Worm (Caenorhabditis elegans) whole organism, L2 larva: ENCODE measurements around the gene flp-27.

ENCODE experiments used
- C34F6.9 ChIP-seq: fragments of 150-350 bp; optimal IDR thresholded peaks from 2 replicates; lab custom pipeline; 2014; ENCODE audit warnings: missing biosample characterization, missing genetic modification characterization
- F13H6.1 ChIP-seq: sonication (generic microtip); optimal IDR thresholded peaks from 2 replicates; lab custom pipeline; 2016; ENCODE audit warnings: missing genetic modification characterization, missing compliant biosample characterization
- R02D3.7 ChIP-seq: fragments of 150-350 bp; optimal IDR thresholded peaks from 2 replicates; lab custom pipeline; 2014; ENCODE audit warnings: missing biosample characterization, missing genetic modification characterization
- ZK546.5 ChIP-seq: sonication (generic microtip); optimal IDR thresholded peaks from 2 replicates; lab custom pipeline; 2017; ENCODE audit warnings: missing biosample characterization, missing genetic modification characterization
- alr-1 ChIP-seq: fragments of 150-350 bp; optimal IDR thresholded peaks from 2 replicates; lab custom pipeline; 2014; ENCODE audit warnings: missing biosample characterization, missing genetic modification characterization
- aly-2 ChIP-seq: fragments of 150-350 bp; optimal IDR thresholded peaks from 2 replicates; lab custom pipeline; 2014; ENCODE audit warnings: missing biosample characterization, missing genetic modification characterization
- ama-1 ChIP-seq: fragments of 150-350 bp; optimal IDR thresholded peaks from 2 replicates; lab custom pipeline; 2018; ENCODE audit warnings: inconsistent platforms
- blmp-1 ChIP-seq: sonication (generic microtip); optimal IDR thresholded peaks from 2 replicates; lab custom pipeline; 2017; ENCODE audit warnings: missing genetic modification characterization, mild to moderate bottlenecking, missing compliant biosample characterization, antibody characterized with exemption, moderate library complexity; ENCODE audit not compliant: insufficient read depth
- ceh-16 ChIP-seq: fragments of 150-350 bp; optimal IDR thresholded peaks from 2 replicates; lab custom pipeline; 2014; ENCODE audit warnings: missing biosample characterization, missing genetic modification characterization
- crh-2 ChIP-seq: sonication (generic microtip); optimal IDR thresholded peaks from 2 replicates; lab custom pipeline; 2017; ENCODE audit warnings: missing biosample characterization, missing genetic modification characterization
- elt-1 ChIP-seq: fragments of 150-350 bp; optimal IDR thresholded peaks from 2 replicates; lab custom pipeline; 2014; ENCODE audit warnings: missing biosample characterization, missing genetic modification characterization
- fos-1 ChIP-seq: fragments of 150-350 bp; optimal IDR thresholded peaks from 2 replicates; lab custom pipeline; 2014; ENCODE audit warnings: missing biosample characterization, missing genetic modification characterization
- gmeb-1 ChIP-seq: fragments of 150-350 bp; optimal IDR thresholded peaks from 2 replicates; lab custom pipeline; 2014; ENCODE audit warnings: missing biosample characterization, missing genetic modification characterization
- lin-11 ChIP-seq: fragments of 150-350 bp; sonication (generic microtip); optimal IDR thresholded peaks from 2 replicates; lab custom pipeline; 2014; ENCODE audit warnings: missing biosample characterization, missing genetic modification characterization, inconsistent platforms, mixed read lengths
- lin-13 ChIP-seq: fragments of 150-350 bp; optimal IDR thresholded peaks from 2 replicates; lab custom pipeline; 2014; ENCODE audit warnings: missing biosample characterization, missing genetic modification reagents, missing genetic modification characterization
- lsy-2 ChIP-seq, 2 experiments: fragments of 150-350 bp in 1 of 2; sonication (generic microtip) in 1 of 2; optimal IDR thresholded peaks; 2 replicates each; lab custom pipeline; 2014 to 2017; ENCODE audit warnings: missing biosample characterization in 2 of 2, missing genetic modification characterization in 2 of 2
- mab-5 ChIP-seq: fragments of 150-350 bp; optimal IDR thresholded peaks from 2 replicates; lab custom pipeline; 2014; ENCODE audit warnings: missing biosample characterization, missing genetic modification characterization
- mbf-1 ChIP-seq: sonication (generic microtip); optimal IDR thresholded peaks from 2 replicates; lab custom pipeline; 2017; ENCODE audit warnings: missing biosample characterization, missing genetic modification characterization
- nhr-10 ChIP-seq: sonication (generic microtip); optimal IDR thresholded peaks from 2 replicates; lab custom pipeline; 2017; ENCODE audit warnings: missing biosample characterization, missing genetic modification characterization
- nhr-12 ChIP-seq: fragments of 150-350 bp; optimal IDR thresholded peaks from 2 replicates; lab custom pipeline; 2014; ENCODE audit warnings: missing biosample characterization, missing genetic modification characterization
- nhr-129 ChIP-seq: fragments of 150-350 bp; optimal IDR thresholded peaks from 2 replicates; lab custom pipeline; 2014; ENCODE audit warnings: missing biosample characterization, missing genetic modification characterization
- nhr-21 ChIP-seq: fragments of 150-350 bp; optimal IDR thresholded peaks from 2 replicates; lab custom pipeline; 2014; ENCODE audit warnings: missing biosample characterization, missing genetic modification characterization
- nhr-237 ChIP-seq: fragments of 150-350 bp; optimal IDR thresholded peaks from 2 replicates; lab custom pipeline; 2014; ENCODE audit warnings: missing biosample characterization, missing genetic modification characterization
- nhr-25 ChIP-seq: fragments of 150-350 bp; sonication (generic microtip); optimal IDR thresholded peaks from 3 replicates; lab custom pipeline; 2014; ENCODE audit warnings: missing biosample characterization, missing genetic modification characterization
- nhr-6 ChIP-seq: fragments of 150-350 bp; optimal IDR thresholded peaks from 2 replicates; lab custom pipeline; 2014; ENCODE audit warnings: missing biosample characterization, missing genetic modification characterization
- nhr-77 ChIP-seq: fragments of 150-350 bp; optimal IDR thresholded peaks from 2 replicates; lab custom pipeline; 2014; ENCODE audit warnings: missing biosample characterization, missing genetic modification characterization
- sem-4 ChIP-seq: fragments of 150-350 bp; optimal IDR thresholded peaks from 2 replicates; lab custom pipeline; 2014; ENCODE audit warnings: missing biosample characterization, missing genetic modification reagents, missing genetic modification characterization
- skn-1 ChIP-seq: sonication (generic microtip); optimal IDR thresholded peaks from 2 replicates; lab custom pipeline; 2017; ENCODE audit warnings: missing biosample characterization, missing genetic modification characterization
- sma-3 ChIP-seq: sonication (generic microtip); optimal IDR thresholded peaks from 2 replicates; lab custom pipeline; 2016; ENCODE audit warnings: missing genetic modification reagents, missing genetic modification characterization, missing compliant biosample characterization
- sma-9 ChIP-seq, 2 experiments: fragments of 150-350 bp in 1 of 2; sonication (generic microtip) in 1 of 2; optimal IDR thresholded peaks; 2 replicates each; lab custom pipeline; 2014 to 2016; ENCODE audit warnings: missing genetic modification characterization in 2 of 2, mild to moderate bottlenecking in 1 of 2, missing biosample characterization in 1 of 2, missing compliant biosample characterization in 1 of 2, missing genetic modification reagents in 1 of 2, moderate library complexity in 1 of 2
- snpc-4 ChIP-seq: fragments of 150-350 bp; optimal IDR thresholded peaks from 2 replicates; lab custom pipeline; 2014; ENCODE audit warnings: missing biosample characterization, missing genetic modification characterization
- unc-55 ChIP-seq: fragments of 150-350 bp; sonication (generic microtip); optimal IDR thresholded peaks from 3 replicates; lab custom pipeline; 2014; ENCODE audit warnings: missing biosample characterization, missing genetic modification reagents, missing genetic modification characterization
- ztf-4 ChIP-seq: fragments of 150-350 bp; optimal IDR thresholded peaks from 2 replicates; lab custom pipeline; 2014; ENCODE audit warnings: missing biosample characterization, missing genetic modification characterization

Gene flp-27

DNA sequence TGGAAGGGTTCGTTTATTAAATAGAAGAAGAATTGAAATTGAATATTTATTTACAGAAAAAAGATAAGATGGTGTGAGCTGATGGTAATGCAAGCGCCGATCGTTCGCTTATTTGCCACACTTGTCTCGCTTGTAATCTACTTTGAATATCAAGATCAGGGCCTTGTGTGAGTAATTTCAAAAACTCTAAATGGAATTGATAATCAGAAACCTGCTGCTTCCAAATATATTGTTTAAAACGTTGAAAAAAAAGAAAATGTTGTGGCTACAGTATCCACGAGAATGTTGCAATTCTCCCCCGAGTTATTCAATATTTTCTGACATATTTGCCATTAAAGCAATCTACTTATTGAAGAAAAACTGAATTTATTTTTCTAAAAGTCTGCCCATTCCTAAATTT lies 30.0 kb downstream of the flp-27 start:
- TF ChIP-seq nhr-6 (tag; lab: Kevin White, UChicago) (no peak), mab-5 (tag; lab: Kevin White, UChicago) (no peak), ama-1 (lab: Kevin White, UChicago) (no peak), nhr-12 (no peak), ztf-4 (tag; lab: Kevin White, UChicago) (no peak), mbf-1 (tag; lab: Kevin White, UChicago) (no peak), skn-1 (tag; lab: Kevin White, UChicago) (no peak), nhr-77 (tag; lab: Kevin White, UChicago) (no peak), R02D3.7 (tag; lab: Kevin White, UChicago) (no peak), snpc-4 (tag; lab: Kevin White, UChicago) (no peak)
- TF ChIP-seq, all 48 proteins: peak for 0

DNA sequence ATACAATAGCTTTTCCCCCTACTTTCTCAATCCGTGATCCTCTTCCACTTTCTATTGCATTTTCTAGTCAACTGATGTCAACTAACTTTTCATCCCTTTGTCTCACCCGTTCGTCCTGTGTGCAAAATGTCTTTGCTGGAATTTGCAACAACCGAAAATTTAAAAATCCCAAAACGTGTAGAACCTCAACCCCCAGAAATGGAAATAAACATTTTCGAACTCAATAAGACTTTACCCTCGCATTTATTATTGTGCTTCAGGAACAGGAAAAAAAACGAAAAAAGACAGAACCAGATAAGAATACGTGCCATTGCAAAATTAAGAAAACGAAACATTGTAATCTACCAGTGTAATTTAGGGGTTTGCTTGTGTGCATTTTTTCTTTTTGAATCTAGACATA lies 31.3 kb downstream of the flp-27 start:
- TF ChIP-seq nhr-21 (tag; lab: Kevin White, UChicago), result peak; percentile 14
- TF ChIP-seq elt-1 (tag; lab: Kevin White, UChicago), result no peak
- TF ChIP-seq, all 48 proteins: peak for 1

DNA sequence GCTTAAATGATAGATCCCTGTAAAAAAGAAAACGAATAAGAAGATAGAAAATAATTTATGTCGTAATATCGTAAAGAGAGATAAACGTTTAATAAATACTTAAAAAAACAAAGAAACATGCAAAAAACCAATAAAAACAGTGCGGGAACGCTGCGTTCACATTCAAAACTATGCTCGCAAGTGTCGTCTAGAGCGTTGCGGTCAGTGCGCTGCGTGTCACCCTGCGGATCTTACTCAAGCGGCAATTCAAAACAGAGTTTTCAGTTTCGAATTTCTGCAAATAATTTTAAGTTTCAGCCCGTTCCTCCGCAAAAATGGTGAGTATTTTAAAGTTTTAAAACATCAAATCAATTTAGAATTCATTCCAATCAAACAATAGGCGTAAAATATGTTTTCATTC lies 34.0 kb downstream of the flp-27 start, which contains the start of the genes tiar-1 and lelo-4:
Gene tiar-1, minus strand, starts transcription at position 17 of the 400 bp plus-strand sequence.
Gene lelo-4, plus strand, starts transcription at position 118 of the 400 bp plus-strand sequence.
- TF ChIP-seq lsy-2 (tag; optimal IDR thresholded peaks at IDR 0.05; lab: Kevin White, UChicago), result peak; percentile 7 to 84
- peak; percentile 89 for TF ChIP-seq unc-55 (GFP tag; lab: Kevin White, UChicago)
- TF ChIP-seq ztf-4 (tag; lab: Kevin White, UChicago), result peak; percentile 57
- TF ChIP-seq nhr-21 (tag; lab: Kevin White, UChicago), result peak; percentile 8
- TF ChIP-seq lin-11, result peak; percentile 76
- TF ChIP-seq gmeb-1 (tag; lab: Kevin White, UChicago), result peak; percentile 84
- peak; percentile 84 for TF ChIP-seq C34F6.9 (tag; lab: Kevin White, UChicago)
- TF ChIP-seq R02D3.7 (tag; lab: Kevin White, UChicago), result no peak
- TF ChIP-seq nhr-129, result peak; percentile 76
- TF ChIP-seq F13H6.1, result peak; percentile 38
- TF ChIP-seq snpc-4 (tag; lab: Kevin White, UChicago), result peak; percentile 72
- peak; percentile 86 for TF ChIP-seq ZK546.5
- no peak for TF ChIP-seq nhr-77 (tag; lab: Kevin White, UChicago)
- TF ChIP-seq sma-3 (GFP tag; lab: Kevin White, UChicago), result peak; percentile 53
- TF ChIP-seq nhr-10 (tag; lab: Kevin White, UChicago), result no peak
- peak; percentile 24 for TF ChIP-seq fos-1 (tag; lab: Kevin White, UChicago)
- TF ChIP-seq nhr-237, result no peak
- TF ChIP-seq alr-1, result no peak
- TF ChIP-seq sma-9 (GFP tag; optimal IDR thresholded peaks at IDR 0.05; lab: Kevin White, UChicago), result peak; percentile 52
- no peak for TF ChIP-seq sma-9 (tag; optimal IDR thresholded peaks at IDR 0.05; lab: Kevin White, UChicago)
- peak; percentile 86 for TF ChIP-seq crh-2
- TF ChIP-seq ama-1 (lab: Kevin White, UChicago), result peak; percentile 34
- peak; percentile 69 for TF ChIP-seq sem-4 (tag; lab: Kevin White, UChicago)
- no peak for TF ChIP-seq nhr-6 (tag; lab: Kevin White, UChicago)
- peak; percentile 63 for TF ChIP-seq nhr-25 (tag; lab: Kevin White, UChicago)
- TF ChIP-seq lin-13 (GFP tag; lab: Kevin White, UChicago), result peak; percentile 52

DNA sequence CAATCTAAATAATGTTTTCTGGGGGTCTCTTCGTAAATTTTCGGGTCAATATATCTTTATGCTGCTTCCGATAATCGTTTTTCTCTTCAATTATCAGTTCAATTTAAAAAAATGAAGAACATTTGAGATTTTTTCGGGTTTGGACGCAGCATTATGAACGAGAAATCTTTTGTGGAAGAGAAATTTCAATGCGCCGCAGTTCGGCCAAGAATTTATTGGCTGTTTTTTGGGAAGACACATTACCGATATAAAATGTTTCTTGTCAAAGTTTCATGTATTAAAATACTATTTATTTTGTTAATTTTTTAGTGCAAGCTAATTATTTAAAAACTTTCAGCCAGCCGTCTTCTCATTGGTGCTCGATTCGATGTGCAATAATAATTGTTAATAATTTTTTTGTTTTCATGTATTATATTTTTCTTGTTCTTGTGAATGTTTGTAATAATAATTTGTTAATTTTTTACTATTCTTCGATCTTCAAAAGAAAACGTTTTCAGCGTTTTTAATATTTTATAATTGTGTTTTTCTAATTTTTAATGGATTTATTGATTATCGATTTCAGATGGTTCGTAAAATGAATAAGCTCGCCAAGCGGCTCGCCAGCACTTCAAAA lies 35.0 kb downstream of the flp-27 start, which contains the start of the genes C18A3.10 and C18A3.3:
Gene C18A3.10, minus strand, starts transcription at position 101 of the 613 bp plus-strand sequence.
Gene C18A3.3, plus strand, starts transcription at position 563 of the 613 bp plus-strand sequence.
- TF ChIP-seq blmp-1, result no peak
- no peak for TF ChIP-seq nhr-21 (tag; lab: Kevin White, UChicago)
- TF ChIP-seq unc-55 (GFP tag; lab: Kevin White, UChicago), result no peak
- TF ChIP-seq R02D3.7 (tag; lab: Kevin White, UChicago), result no peak
- TF ChIP-seq mab-5 (tag; lab: Kevin White, UChicago), result no peak
- no peak for TF ChIP-seq gmeb-1 (tag; lab: Kevin White, UChicago)
- no peak for TF ChIP-seq sma-3 (GFP tag; lab: Kevin White, UChicago)
- no peak for TF ChIP-seq ztf-4 (tag; lab: Kevin White, UChicago)
- no peak for TF ChIP-seq F13H6.1
- no peak for TF ChIP-seq nhr-10 (tag; lab: Kevin White, UChicago)
- no peak for TF ChIP-seq nhr-25 (tag; lab: Kevin White, UChicago)
- TF ChIP-seq ceh-16 (tag; lab: Kevin White, UChicago), result no peak
- TF ChIP-seq alr-1, result no peak
- TF ChIP-seq aly-2 (tag; lab: Kevin White, UChicago), result no peak
- TF ChIP-seq lin-13 (GFP tag; lab: Kevin White, UChicago), result no peak
